Worm (Caenorhabditis elegans): ENCODE data around the gene Y43F8B.25.

DNA sequence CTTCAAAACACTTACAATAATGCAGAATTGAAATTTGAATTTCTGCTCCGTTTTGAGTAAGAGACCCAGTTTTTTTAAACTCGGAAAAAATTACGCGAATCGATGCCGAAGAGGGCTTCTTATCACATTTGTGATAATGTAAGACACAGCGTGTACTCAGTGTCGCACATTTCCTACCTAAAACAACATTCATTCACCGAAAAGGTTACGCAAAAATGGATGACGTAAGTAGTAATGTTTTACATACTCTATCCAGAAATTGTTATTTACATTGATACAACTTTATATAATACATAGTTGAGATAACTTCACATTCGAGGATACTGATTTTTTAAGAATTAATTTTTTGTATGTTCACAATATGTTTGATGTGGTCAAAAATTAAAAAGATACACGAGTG, 46.2 kb upstream of the Y43F8B.25 start, which contains the start of the genes C25F9.4 and C25F9.9:
- TF ChIP-seq F13H6.1 (tag; optimal IDR thresholded peaks at IDR 0.05) (no peak), ceh-34 (tag; optimal IDR thresholded peaks at IDR 0.05) (no peak)

All from whole organism, late embryonic.